Fruit fly (Drosophila melanogaster) whole organism, pupa: ENCODE measurements around the gene Slbp.

Experiments
- CG10348 ChIP-seq: fragments of 200-800 bp; sonication (Bioruptor generic); IDR thresholded peaks from 2 replicates; pipeline ENCODE4 v1.3.6; 2022; ENCODE audit warnings: missing biosample characterization, missing genetic modification characterization
- CG12605 ChIP-seq: fragments of 200-800 bp; sonication (Bioruptor generic); IDR thresholded peaks from 2 replicates; pipeline ENCODE4 v1.3.6; 2022; ENCODE audit warnings: missing biosample characterization, missing genetic modification characterization
- CG13204 ChIP-seq: fragments of 200-800 bp; sonication (Bioruptor generic); optimal IDR thresholded peaks from 2 replicates; lab custom pipeline; 2018; ENCODE audit warnings: missing biosample characterization, mild to moderate bottlenecking, missing genetic modification characterization, moderate library complexity
- CG14655 ChIP-seq: fragments of 200-800 bp; sonication (Bioruptor generic); optimal IDR thresholded peaks from 3 replicates; lab custom pipeline; 2017; ENCODE audit warnings: mild to moderate bottlenecking, missing biosample characterization, missing genetic modification reagents, missing genetic modification characterization
- CG15710 ChIP-seq: fragments of 200-800 bp; sonication (Bioruptor generic); optimal IDR thresholded peaks from 2 replicates; lab custom pipeline; 2018; ENCODE audit warnings: missing biosample characterization, mild to moderate bottlenecking, missing genetic modification characterization, moderate library complexity
- CG17806 ChIP-seq: fragments of 200-800 bp; sonication (Bioruptor generic); optimal IDR thresholded peaks from 2 replicates; lab custom pipeline; 2018; ENCODE audit warnings: missing biosample characterization, mild to moderate bottlenecking, missing genetic modification characterization, moderate library complexity
- CG32121 ChIP-seq: fragments of 200-800 bp; sonication (Bioruptor generic); IDR thresholded peaks from 2 replicates; pipeline ENCODE4 v1.3.6; 2022; ENCODE audit warnings: missing biosample characterization, missing genetic modification characterization
- CG34367 ChIP-seq: fragments of 200-800 bp; sonication (Bioruptor generic); optimal IDR thresholded peaks from 2 replicates; lab custom pipeline; 2018; ENCODE audit warnings: missing biosample characterization, mild to moderate bottlenecking, missing genetic modification characterization
- CG4496 ChIP-seq: fragments of 200-800 bp; sonication (Bioruptor generic); IDR thresholded peaks from 3 replicates; pipeline ENCODE4 v1.3.6; 2022; ENCODE audit warnings: missing biosample characterization, missing genetic modification characterization
- CG8159 ChIP-seq: fragments of 200-800 bp; sonication (Bioruptor generic); optimal IDR thresholded peaks from 3 replicates; lab custom pipeline; 2018; ENCODE audit warnings: missing biosample characterization, mild to moderate bottlenecking, missing genetic modification characterization, moderate library complexity
- CG8301 ChIP-seq: fragments of 200-800 bp; sonication (Bioruptor generic); optimal IDR thresholded peaks from 2 replicates; lab custom pipeline; 2018; ENCODE audit warnings: missing biosample characterization, mild to moderate bottlenecking, missing genetic modification characterization
- CG9948 ChIP-seq: fragments of 200-800 bp; sonication (Bioruptor generic); optimal IDR thresholded peaks from 2 replicates; lab custom pipeline; 2018; ENCODE audit warnings: missing biosample characterization, mild to moderate bottlenecking, missing genetic modification characterization, moderate library complexity
- D1 ChIP-seq: fragments of 200-800 bp; sonication (Bioruptor generic); optimal IDR thresholded peaks from 2 replicates; lab custom pipeline; 2018; ENCODE audit warnings: missing biosample characterization, mild to moderate bottlenecking, missing genetic modification characterization, moderate library complexity
- EcR ChIP-seq: fragments of 200-800 bp; sonication (Bioruptor generic); optimal IDR thresholded peaks from 3 replicates; lab custom pipeline; 2019; ENCODE audit warnings: missing biosample characterization, missing genetic modification characterization, mild to moderate bottlenecking, moderate library complexity, missing genetic modification reagents
- Ets98B ChIP-seq: fragments of 200-800 bp; sonication (Bioruptor generic); IDR thresholded peaks from 2 replicates; pipeline ENCODE4 v1.3.6; 2022; ENCODE audit warnings: missing biosample characterization, missing genetic modification characterization
- Pif1A ChIP-seq: fragments of 200-800 bp; sonication (Bioruptor generic); optimal IDR thresholded peaks from 3 replicates; lab custom pipeline; 2016; ENCODE audit warnings: missing biosample characterization, missing genetic modification characterization
- Pif1B ChIP-seq: fragments of 200-800 bp; sonication (Bioruptor generic); optimal IDR thresholded peaks from 3 replicates; lab custom pipeline; 2016; ENCODE audit warnings: missing biosample characterization, missing genetic modification characterization
- Snoo ChIP-seq: fragments of 200-800 bp; sonication (Bioruptor generic); optimal IDR thresholded peaks from 3 replicates; lab custom pipeline; 2017; ENCODE audit warnings: missing biosample characterization, mild to moderate bottlenecking, missing genetic modification characterization, inconsistent platforms
- fd96Ca ChIP-seq: fragments of 200-800 bp; sonication (Bioruptor generic); IDR thresholded peaks from 3 replicates; pipeline ENCODE4 v1.3.6; 2022; ENCODE audit warnings: missing biosample characterization, missing genetic modification characterization
- gl ChIP-seq: fragments of 200-800 bp; sonication (Bioruptor generic); optimal IDR thresholded peaks from 2 replicates; lab custom pipeline; 2018; ENCODE audit warnings: missing biosample characterization, mild to moderate bottlenecking, missing genetic modification characterization
- rn ChIP-seq: fragments of 200-800 bp; sonication (Bioruptor generic); IDR thresholded peaks from 2 replicates; pipeline ENCODE4 v1.3.6; 2022; ENCODE audit warnings: missing biosample characterization, missing genetic modification characterization

Gene Slbp

DNA sequence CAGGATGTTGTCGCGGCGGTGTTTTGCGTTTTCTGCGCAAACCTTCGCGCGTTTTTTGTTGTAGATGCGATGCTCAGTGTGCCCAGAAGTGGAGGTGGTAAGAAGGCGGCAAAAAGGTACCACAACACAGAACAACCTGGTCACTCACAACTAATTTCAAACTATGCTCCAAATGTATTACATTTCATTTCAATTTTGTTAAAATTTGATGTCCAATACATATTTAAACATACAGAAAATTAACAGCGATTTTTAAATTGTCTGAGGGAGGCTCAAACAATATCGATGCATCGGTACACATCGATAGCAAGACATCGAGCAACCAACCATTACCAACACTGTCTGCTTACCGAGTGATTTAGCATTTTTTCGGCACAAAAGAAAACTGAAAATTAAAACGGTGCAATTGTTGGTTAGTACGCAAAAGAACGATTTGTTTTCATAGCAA is at the start of gene Slbp, which contains the start of gene Rpn2:
Slbp (minus strand) TSS at position 70 of the 448 bp plus-strand sequence.
Rpn2 (plus strand) TSS at position 328 of the 448 bp plus-strand sequence.
- TF ChIP-seq CG15710 (tag; lab: Kevin White, UChicago) = peak; percentile 28
- TF ChIP-seq Pif1A (GFP tag; lab: Kevin White, UChicago) = no peak
- no peak for TF ChIP-seq CG10348
- no peak for TF ChIP-seq CG9948 (tag; lab: Kevin White, UChicago)
- peak; percentile 24 for TF ChIP-seq CG8159 (tag; lab: Kevin White, UChicago)
- TF ChIP-seq Snoo = peak; percentile 23

DNA sequence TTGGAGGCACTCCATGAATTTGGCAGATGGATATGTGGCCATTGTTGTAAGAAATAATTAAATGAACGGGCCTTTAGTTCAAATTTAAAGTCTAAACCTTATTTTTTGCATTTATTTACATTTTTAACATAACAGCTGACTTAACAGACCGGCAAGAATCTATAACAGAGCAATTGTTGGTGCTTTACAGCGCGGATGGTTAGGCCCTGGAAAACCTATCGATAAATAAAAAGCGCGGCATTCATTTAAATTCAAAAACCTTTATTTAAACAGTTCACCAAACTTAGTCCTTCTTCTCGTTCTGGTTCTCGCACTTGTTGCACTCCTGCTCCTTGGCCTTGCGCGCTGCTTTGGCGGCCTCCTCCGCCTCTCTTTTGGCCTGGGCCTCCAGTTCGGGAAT is 49.4 kb upstream of the Slbp start, which contains the start of gene Mesh1:
Mesh1 (minus strand) TSS at position 108 of the 400 bp plus-strand sequence.
- TF ChIP-seq CG34367 (no peak), rn (GFP tag; lab: Robert Waterston, UW) (no peak), D1 (no peak), fd96Ca (GFP tag; lab: Robert Waterston, UW) (no peak), CG17806 (tag; lab: Kevin White, UChicago) (no peak), EcR (GFP tag; lab: Kevin White, UChicago) (no peak), CG15710 (tag; lab: Kevin White, UChicago) (no peak), CG32121 (GFP tag; lab: Robert Waterston, UW) (no peak), CG12605 (no peak), CG8159 (tag; lab: Kevin White, UChicago) (no peak), CG13204 (GFP tag; lab: Kevin White, UChicago) (no peak), Pif1A (GFP tag; lab: Kevin White, UChicago) (no peak), CG4496 (no peak)

DNA sequence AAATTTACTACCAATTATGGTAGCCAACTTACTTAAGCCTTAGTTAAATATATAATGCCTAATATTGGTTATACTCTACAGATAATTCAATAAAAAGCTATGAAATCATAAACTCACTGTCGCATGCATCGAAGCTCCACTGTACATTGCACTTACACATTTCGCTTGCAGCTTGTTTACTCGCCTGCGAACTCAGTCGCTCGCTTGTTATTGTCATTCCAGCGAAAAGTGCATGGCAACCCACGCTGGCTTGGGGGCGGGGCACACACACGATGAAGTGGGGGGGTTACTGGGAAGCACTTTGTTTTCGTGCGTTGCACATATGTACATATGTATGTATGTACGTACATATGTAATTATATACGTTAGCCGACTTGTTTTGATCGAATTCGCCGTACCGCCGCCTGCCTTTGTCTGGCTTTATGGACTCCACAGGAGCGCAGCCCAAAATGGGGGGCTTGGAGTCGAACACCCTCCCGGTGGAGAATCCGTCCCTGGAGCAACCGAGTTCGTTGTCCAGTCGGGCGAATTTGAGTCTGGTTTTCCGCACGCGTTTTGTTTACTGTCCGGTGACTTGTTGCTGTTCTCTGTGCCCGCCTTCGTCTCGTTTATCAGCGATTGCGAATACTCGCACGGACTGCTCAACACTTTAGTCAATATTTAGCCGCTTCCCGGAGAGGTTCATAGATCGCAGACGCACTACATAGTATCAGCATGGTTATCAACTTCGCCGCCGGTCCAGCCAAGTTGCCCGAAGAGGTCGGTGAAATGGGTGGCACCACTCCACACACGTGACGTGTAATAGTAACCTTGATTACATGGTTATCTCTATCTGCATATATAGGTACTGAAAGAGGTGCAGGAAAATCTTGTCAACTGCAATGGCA is 47.0 kb upstream of the Slbp start, which contains the start of gene CG11899:
CG11899 (plus strand) TSS at position 648 of the 887 bp plus-strand sequence.
- TF ChIP-seq CG14655 (GFP tag; lab: Kevin White, UChicago) (peak; percentile 78), CG12605 (peak; percentile 68), Pif1B (GFP tag; lab: Kevin White, UChicago) (peak; percentile 82), CG15710 (tag; lab: Kevin White, UChicago) (peak; percentile 55), rn (GFP tag; lab: Robert Waterston, UW) (peak; percentile 59; the same call in 1 of the 2 replicates), CG13204 (GFP tag; lab: Kevin White, UChicago) (peak; percentile 83), EcR (GFP tag; lab: Kevin White, UChicago) (peak; percentile 99), Pif1A (GFP tag; lab: Kevin White, UChicago) (peak; percentile 73), fd96Ca (GFP tag; lab: Robert Waterston, UW) (peak; percentile 88), CG9948 (tag; lab: Kevin White, UChicago) (peak; percentile 43), Ets98B (GFP tag; lab: Robert Waterston, UW) (peak; percentile 88), CG8301 (tag; lab: Kevin White, UChicago) (peak; percentile 53), D1 (no peak), CG8159 (tag; lab: Kevin White, UChicago) (peak; percentile 63), Snoo (peak; percentile 77), CG10348 (no peak), CG34367 (peak; percentile 56), CG32121 (GFP tag; lab: Robert Waterston, UW) (peak; percentile 69), CG4496 (peak; percentile 84), CG17806 (tag; lab: Kevin White, UChicago) (peak; percentile 59), gl (tag; lab: Kevin White, UChicago) (peak; percentile 80)

DNA sequence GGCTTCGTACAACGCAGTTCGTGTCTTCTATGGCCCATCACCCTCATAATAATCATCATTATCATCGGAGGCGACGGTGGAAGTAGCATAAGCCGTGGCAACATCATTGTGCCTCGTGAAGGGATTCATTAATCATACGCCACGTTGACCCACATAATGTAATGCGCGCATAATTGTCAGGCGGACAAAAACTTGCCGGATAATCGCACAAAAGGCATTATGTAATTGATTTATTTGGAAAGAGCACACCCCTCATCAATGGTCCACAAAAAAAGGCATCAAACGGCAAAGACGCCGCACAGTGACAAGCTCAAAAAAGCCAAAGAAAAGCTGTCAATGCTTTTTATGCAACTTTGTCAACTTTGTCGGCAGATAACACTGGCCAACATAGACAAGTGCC is 45.2 kb upstream of the Slbp start:
- TF ChIP-seq D1 = no peak
- no peak for TF ChIP-seq gl (tag; lab: Kevin White, UChicago)
- TF ChIP-seq Snoo = no peak
- no peak for TF ChIP-seq CG14655 (GFP tag; lab: Kevin White, UChicago)
- TF ChIP-seq CG13204 (GFP tag; lab: Kevin White, UChicago) = no peak
- TF ChIP-seq CG4496 = no peak
- TF ChIP-seq rn (GFP tag; lab: Robert Waterston, UW) = no peak
- no peak for TF ChIP-seq CG12605
- no peak for TF ChIP-seq EcR (GFP tag; lab: Kevin White, UChicago)
- no peak for TF ChIP-seq CG32121 (GFP tag; lab: Robert Waterston, UW)
- TF ChIP-seq CG8301 (tag; lab: Kevin White, UChicago) = no peak
- no peak for TF ChIP-seq CG8159 (tag; lab: Kevin White, UChicago)
- TF ChIP-seq Ets98B (GFP tag; lab: Robert Waterston, UW) = no peak
- no peak for TF ChIP-seq CG15710 (tag; lab: Kevin White, UChicago)
- TF ChIP-seq Pif1B (GFP tag; lab: Kevin White, UChicago) = no peak
- TF ChIP-seq CG10348 = no peak
- TF ChIP-seq Pif1A (GFP tag; lab: Kevin White, UChicago) = no peak
- no peak for TF ChIP-seq CG9948 (tag; lab: Kevin White, UChicago)
- TF ChIP-seq fd96Ca (GFP tag; lab: Robert Waterston, UW) = no peak

DNA sequence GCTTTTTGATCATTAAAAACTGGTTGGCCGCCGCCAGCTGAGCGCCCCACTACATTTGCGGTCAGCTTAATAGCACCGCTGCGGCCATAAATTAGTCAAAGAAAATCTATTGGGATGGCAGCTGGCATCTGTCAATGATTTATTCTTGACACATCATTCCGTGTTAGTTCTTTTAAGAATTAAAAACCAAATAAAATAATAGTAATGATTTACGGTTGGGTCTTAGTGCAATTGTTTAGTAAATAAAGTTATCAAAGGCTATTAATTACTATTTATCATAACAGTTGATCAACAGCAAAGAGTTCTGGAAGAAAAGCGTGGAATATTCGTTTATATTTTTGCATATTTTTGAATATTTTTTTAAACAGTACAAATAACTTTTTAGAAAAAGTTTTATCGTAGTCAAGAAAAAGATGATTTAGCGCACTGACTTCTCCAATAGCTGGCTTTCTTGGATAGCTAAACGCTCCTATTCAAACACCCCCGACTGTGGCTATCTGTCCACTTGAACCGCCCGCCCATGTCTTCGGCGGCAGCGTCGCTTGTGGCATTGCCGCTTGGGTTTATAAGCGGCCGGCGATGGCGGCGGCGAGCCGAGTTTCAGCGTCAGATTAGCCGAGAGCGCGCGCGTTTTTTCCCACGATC is 44.0 kb upstream of the Slbp start, which contains the start of gene CG14515:
CG14515 (plus strand) TSS at position 590 of the 645 bp plus-strand sequence.
- TF ChIP-seq CG14655 (GFP tag; lab: Kevin White, UChicago) = peak; percentile 30
- 0 out of 2 replicates have a peak, but pooled peaks have one; percentile 21 for TF ChIP-seq CG32121 (GFP tag; lab: Robert Waterston, UW)
- TF ChIP-seq CG9948 (tag; lab: Kevin White, UChicago) = no peak
